Worm (Caenorhabditis elegans) whole organism, early embryonic: Measurements from ENCODE around the gene F32D1.8.

Experiments
- B0310.2 ChIP-seq: sonication (generic microtip); optimal IDR thresholded peaks from 2 replicates; lab custom pipeline; 2016; ENCODE audit warnings: mild to moderate bottlenecking, missing genetic modification characterization, missing compliant biosample characterization
- flt-1 ChIP-seq: fragments of 200-800 bp; sonication (Bioruptor generic); IDR thresholded peaks from 2 replicates; pipeline ENCODE4 v1.3.6; 2022; ENCODE audit warnings: missing genetic modification characterization, missing compliant biosample characterization

DNA sequence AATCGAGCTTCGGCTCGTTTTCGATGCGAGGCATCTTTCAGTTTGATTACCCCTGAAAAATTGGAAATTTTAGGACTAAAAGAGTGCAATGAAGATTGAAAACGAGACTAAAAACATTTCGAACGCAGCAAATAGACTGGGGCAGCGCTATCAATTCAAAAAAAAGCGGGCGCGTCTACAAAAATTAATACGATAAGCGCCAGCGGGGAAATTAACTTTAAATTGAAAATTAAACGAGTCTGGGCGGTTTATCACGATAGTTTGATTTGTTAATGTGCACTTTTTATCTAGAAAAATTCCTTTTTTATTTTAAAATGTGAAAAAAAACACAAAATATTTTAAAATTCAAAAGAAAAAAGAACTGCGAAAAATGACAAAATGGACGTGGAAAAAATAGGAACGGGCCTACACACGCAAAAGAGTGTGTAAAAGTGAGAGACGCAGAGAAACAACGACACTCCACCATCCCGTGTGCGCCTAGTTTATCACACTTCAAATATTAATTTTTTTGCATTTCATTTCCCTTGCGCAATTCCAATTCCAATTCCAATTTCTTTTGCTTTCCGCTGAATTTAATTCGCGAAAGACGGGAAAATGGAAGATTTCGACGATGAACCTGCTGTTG, 6.1 kb downstream of the F32D1.8 start, which contains the start of the genes gmpr-1 and fipp-1:
- TF ChIP-seq flt-1 (GFP tag; lab: Robert Waterston, UW) (no peak), B0310.2 (no peak)
